ENCODE assay signal across 1 worm cellular context in genomic region chrIV:884707-885394, ce11.
TF ChIP-seq lines count a peak whose summit lies in the region.

Gene mak-2, plus strand, starts transcription at chrIV:885344.

TF ChIP-seq in whole organism, L1 larva, 84 proteins besides CTCF, POLR2A, EP300 and RAD21 (continued from another document):
- TF ChIP-seq nhr-76 (tag; optimal IDR thresholded peaks at IDR 0.05; lab: Kevin White, UChicago) = no peak
- no peak for TF ChIP-seq ceh-90 (tag; optimal IDR thresholded peaks at IDR 0.05; lab: Kevin White, UChicago)
- peak; percentile 66 for TF ChIP-seq isw-1 (GFP tag; IDR thresholded peaks at IDR 0.05; lab: Robert Waterston, UW)
- TF ChIP-seq tlp-1 (tag; optimal IDR thresholded peaks at IDR 0.05; lab: Kevin White, UChicago) = no peak
- peak in 1 of 2 experiments; percentile 11 for TF ChIP-seq ztf-11 (tag; optimal IDR thresholded peaks at IDR 0.05; lab: Kevin White, UChicago)
- TF ChIP-seq mep-1 (tag; optimal IDR thresholded peaks at IDR 0.05; lab: Kevin White, UChicago) = peak; percentile 83
- peak; percentile 59 for TF ChIP-seq pqm-1 (tag; optimal IDR thresholded peaks at IDR 0.05; lab: Kevin White, UChicago)
- TF ChIP-seq nhr-237 (tag; optimal IDR thresholded peaks at IDR 0.05; lab: Kevin White, UChicago) = no peak
- no peak for TF ChIP-seq lin-39 (tag; optimal IDR thresholded peaks at IDR 0.05; lab: Kevin White, UChicago)
- peak; percentile 64 for TF ChIP-seq lin-13 (GFP tag; optimal IDR thresholded peaks at IDR 0.05; lab: Kevin White, UChicago)
- peak; percentile 63 for TF ChIP-seq nhr-19 (GFP tag; conservative IDR thresholded peaks at IDR 0.05; lab: Robert Waterston, UW)
- peak; percentile 30 for TF ChIP-seq fkh-10 (GFP tag; optimal IDR thresholded peaks at IDR 0.05; lab: Kevin White, UChicago)
- no peak for TF ChIP-seq ets-5 (GFP tag; IDR thresholded peaks at IDR 0.05; lab: Robert Waterston, UW)
- TF ChIP-seq nhr-77 (tag; optimal IDR thresholded peaks at IDR 0.05; lab: Kevin White, UChicago) = peak; percentile 39
- no peak for TF ChIP-seq ztf-4 (tag; optimal IDR thresholded peaks at IDR 0.05; lab: Kevin White, UChicago)
- TF ChIP-seq rnt-1 (tag; optimal IDR thresholded peaks at IDR 0.05; lab: Kevin White, UChicago) = peak; percentile 84
- peak; percentile 73 for TF ChIP-seq swsn-7 (tag; optimal IDR thresholded peaks at IDR 0.05; lab: Kevin White, UChicago)
- TF ChIP-seq mef-2 (tag; optimal IDR thresholded peaks at IDR 0.05; lab: Kevin White, UChicago) = no peak
- peak; percentile 84 to 90 for TF ChIP-seq lin-35 (GFP tag; optimal IDR thresholded peaks at IDR 0.05; lab: Kevin White, UChicago)
- peak in 1 of 2 experiments; percentile 56 for TF ChIP-seq mdl-1 (tag; optimal IDR thresholded peaks at IDR 0.05; lab: Kevin White, UChicago)
- peak; percentile 19 for TF ChIP-seq irx-1 (tag; optimal IDR thresholded peaks at IDR 0.05; lab: Kevin White, UChicago)
- peak; percentile 82 for TF ChIP-seq xbp-1 (tag; optimal IDR thresholded peaks at IDR 0.05; lab: Kevin White, UChicago)
